Worm (Caenorhabditis elegans): ENCODE data around the gene str-180.

- TF ChIP-seq him-1 (tag; optimal IDR thresholded peaks at IDR 0.05), result no peak
- TF ChIP-seq W03F9.2 (tag; optimal IDR thresholded peaks at IDR 0.05), result no peak
Observed at ce11 chrV:6621894-6622293, 46.7 kb downstream of the str-180 start, which contains the start of gene nhr-37.

Data from whole organism, L4/young adult.